Fruit fly (Drosophila melanogaster): ENCODE data around the gene fz2.

The fz2 gene

DNA sequence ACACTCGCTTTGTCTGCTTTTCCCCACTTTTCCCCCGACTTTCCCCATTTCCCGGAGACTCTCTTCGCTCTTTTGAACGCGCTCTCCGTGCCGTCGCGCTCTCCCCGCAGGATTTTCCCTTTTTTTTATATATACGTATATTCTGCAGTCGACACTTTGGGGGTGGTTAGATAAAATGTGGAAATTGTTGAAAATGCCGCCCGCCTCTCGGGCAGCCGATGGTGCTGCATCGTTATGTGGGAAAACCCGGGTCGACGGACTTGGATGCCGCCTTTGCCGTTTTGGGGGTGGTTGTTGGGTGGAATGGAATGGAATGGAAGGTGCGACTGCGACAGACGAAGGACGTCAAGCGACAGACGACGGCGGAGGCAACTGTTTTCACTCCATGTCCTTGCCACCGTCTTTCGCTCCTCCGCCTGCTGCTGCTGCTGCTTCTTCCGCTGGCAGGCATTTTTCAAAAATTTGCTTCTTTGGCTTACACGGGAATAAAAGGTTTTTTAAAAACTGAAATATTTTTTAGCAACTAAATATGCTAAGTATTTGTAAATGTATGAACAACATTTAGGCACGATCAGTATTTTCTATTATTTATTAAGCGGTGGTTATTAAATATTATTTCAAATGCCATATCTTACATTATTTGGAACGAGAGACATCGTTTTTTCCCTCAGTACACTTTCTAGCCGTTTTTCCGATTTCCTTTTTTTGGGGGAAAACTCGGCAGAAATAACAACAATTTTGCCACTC, 4.2 kb downstream of the fz2 start (continued):
- no peak for TF ChIP-seq CG15696 (tag; optimal IDR thresholded peaks at IDR 0.05)
- no peak for TF ChIP-seq BEAF-32 (GFP tag; optimal IDR thresholded peaks at IDR 0.05)
- TF ChIP-seq HLH3B (GFP tag; IDR thresholded peaks at IDR 0.05) = peak; percentile 16; the same call in 1 of the 2 replicates
- TF ChIP-seq sug (tag; optimal IDR thresholded peaks at IDR 0.05) = no peak
- TF ChIP-seq CG12104 (GFP tag; optimal IDR thresholded peaks at IDR 0.05) = no peak
- no peak for TF ChIP-seq CG18476 (GFP tag; optimal IDR thresholded peaks at IDR 0.05)
- peak; percentile 19 for TF ChIP-seq sqz (GFP tag; optimal IDR thresholded peaks at IDR 0.05)
- peak; percentile 64 for TF ChIP-seq row (GFP tag; IDR thresholded peaks at IDR 0.05)
- no peak for TF ChIP-seq trh (GFP tag; optimal IDR thresholded peaks at IDR 0.05)
- TF ChIP-seq CG17829 (tag; optimal IDR thresholded peaks at IDR 0.05) = peak; percentile 27
- TF ChIP-seq esg (GFP tag; conservative IDR thresholded peaks at IDR 0.05) = 0 out of 2 replicates have a peak, but pooled peaks have one; percentile 8
- no peak for TF ChIP-seq sens-2 (GFP tag; IDR thresholded peaks at IDR 0.05)
- no peak for TF ChIP-seq psq (GFP tag; optimal IDR thresholded peaks at IDR 0.05)
- TF ChIP-seq Lpt (GFP tag; optimal IDR thresholded peaks at IDR 0.05) = no peak
- TF ChIP-seq CG6272 (GFP tag; IDR thresholded peaks at IDR 0.05) = no peak
- TF ChIP-seq Myb (GFP tag; optimal IDR thresholded peaks at IDR 0.05) = no peak
- no peak for TF ChIP-seq C15 (GFP tag; IDR thresholded peaks at IDR 0.05)
- TF ChIP-seq wor (GFP tag; IDR thresholded peaks at IDR 0.05) = no peak
- no peak for TF ChIP-seq CG11085 (GFP tag; IDR thresholded peaks at IDR 0.05)
- peak; percentile 3 for TF ChIP-seq Mad (GFP tag; optimal IDR thresholded peaks at IDR 0.05)
- no peak for TF ChIP-seq B-H1 (GFP tag; IDR thresholded peaks at IDR 0.05)
- TF ChIP-seq CG11398 (GFP tag; optimal IDR thresholded peaks at IDR 0.05) = no peak
- TF ChIP-seq CG12219 (GFP tag; optimal IDR thresholded peaks at IDR 0.05) = no peak
- no peak for TF ChIP-seq ab (GFP tag; optimal IDR thresholded peaks at IDR 0.05)
- no peak for TF ChIP-seq CG12236 (GFP tag; optimal IDR thresholded peaks at IDR 0.05)
- no peak for TF ChIP-seq CG9876 (GFP tag; optimal IDR thresholded peaks at IDR 0.05)
- no peak for TF ChIP-seq Camta (GFP tag; optimal IDR thresholded peaks at IDR 0.05)
- no peak for TF ChIP-seq CG6254 (GFP tag; optimal IDR thresholded peaks at IDR 0.05)
- 0 out of 3 replicates have a peak, but pooled peaks have one; percentile 31 for TF ChIP-seq dysf (GFP tag; IDR thresholded peaks at IDR 0.05)
- no peak for TF ChIP-seq CG30431 (GFP tag; optimal IDR thresholded peaks at IDR 0.05)
- no peak for TF ChIP-seq CG9797 (GFP tag; optimal IDR thresholded peaks at IDR 0.05)
- no peak for TF ChIP-seq CG11560 (tag; IDR thresholded peaks at IDR 0.05)
- TF ChIP-seq nau (GFP tag; optimal IDR thresholded peaks at IDR 0.05) = no peak
- TF ChIP-seq CG12155 (GFP tag; optimal IDR thresholded peaks at IDR 0.05) = no peak
- peak; percentile 30 for TF ChIP-seq Deaf1 (tag; optimal IDR thresholded peaks at IDR 0.05)
- TF ChIP-seq twi (tag; optimal IDR thresholded peaks at IDR 0.05) = no peak
- TF ChIP-seq Asciz (GFP tag; optimal IDR thresholded peaks at IDR 0.05) = peak; percentile 20
- no peak for TF ChIP-seq wek (GFP tag; optimal IDR thresholded peaks at IDR 0.05)
- no peak for TF ChIP-seq dan (GFP tag; IDR thresholded peaks at IDR 0.05)
- TF ChIP-seq CG2120 (GFP tag; optimal IDR thresholded peaks at IDR 0.05) = peak; percentile 60
- TF ChIP-seq ham (GFP tag; IDR thresholded peaks at IDR 0.05) = no peak
- TF ChIP-seq Atf6 (GFP tag; IDR thresholded peaks at IDR 0.05) = no peak
- peak; percentile 9 for TF ChIP-seq nmo (GFP tag; optimal IDR thresholded peaks at IDR 0.05)
- no peak for TF ChIP-seq salm (tag; optimal IDR thresholded peaks at IDR 0.05)
- no peak for TF ChIP-seq CG17802 (tag; optimal IDR thresholded peaks at IDR 0.05)
- TF ChIP-seq CG3065 (GFP tag; optimal IDR thresholded peaks at IDR 0.05) = no peak
- TF ChIP-seq Xrp1 (GFP tag; IDR thresholded peaks at IDR 0.05) = no peak
- TF ChIP-seq CG31365 (tag; optimal IDR thresholded peaks at IDR 0.05) = no peak
- no peak for TF ChIP-seq NC2β (GFP tag; optimal IDR thresholded peaks at IDR 0.05)
- TF ChIP-seq CG3163 (GFP tag; optimal IDR thresholded peaks at IDR 0.05) = no peak
- no peak for TF ChIP-seq CG4854 (GFP tag; optimal IDR thresholded peaks at IDR 0.05)
